Fruit fly (Drosophila melanogaster): ENCODE data around the gene CG11899.

CG11899 gene

dm6 chr3R:29207012-29207656 is 6.9 kb downstream of the CG11899 start (continued):
- TF ChIP-seq gcm2 (GFP tag; optimal IDR thresholded peaks at IDR 0.05), result no peak
- no peak for TF ChIP-seq mld (GFP tag; IDR thresholded peaks at IDR 0.05; ENCODE audit: partially characterized antibody)
- TF ChIP-seq CG10431 (GFP tag; optimal IDR thresholded peaks at IDR 0.05), result peak; percentile 34
- peak; percentile 85 for TF ChIP-seq Ets65A (GFP tag)
- TF ChIP-seq CG9609 (GFP tag; optimal IDR thresholded peaks at IDR 0.05), result no peak
- no peak for TF ChIP-seq Dad (GFP tag; optimal IDR thresholded peaks at IDR 0.05)
- peak; percentile 39 for TF ChIP-seq ATbp (GFP tag; optimal IDR thresholded peaks at IDR 0.05)
- TF ChIP-seq CG8924 (tag; optimal IDR thresholded peaks at IDR 0.05), result peak; percentile 65
- no peak for TF ChIP-seq sd (tag; optimal IDR thresholded peaks at IDR 0.05)
- no peak for TF ChIP-seq CG18011 (GFP tag; optimal IDR thresholded peaks at IDR 0.05)
- peak; percentile 70 for TF ChIP-seq ind (GFP tag; optimal IDR thresholded peaks at IDR 0.05)
- TF ChIP-seq Dek (tag; optimal IDR thresholded peaks at IDR 0.05), result peak; percentile 55
- peak; percentile 78 for TF ChIP-seq lmd (GFP tag; IDR thresholded peaks at IDR 0.05)
- peak; percentile 30 for TF ChIP-seq D19B (GFP tag; optimal IDR thresholded peaks at IDR 0.05)
- no peak for TF ChIP-seq YL-1 (GFP tag; optimal IDR thresholded peaks at IDR 0.05)
- no peak for TF ChIP-seq CG8290 (GFP tag; optimal IDR thresholded peaks at IDR 0.05)
- TF ChIP-seq CG8290 (tag; optimal IDR thresholded peaks at IDR 0.05), result peak in 1 of 2 experiments; percentile 13
- peak; percentile 76 for TF ChIP-seq CoRest (tag; optimal IDR thresholded peaks at IDR 0.05)
- peak; percentile 38; the same call in 1 of the 2 replicates for TF ChIP-seq E2f2 (GFP tag; IDR thresholded peaks at IDR 0.05)
- TF ChIP-seq phol (tag; optimal IDR thresholded peaks at IDR 0.05), result peak; percentile 60
- peak in 1 of 2 experiments; percentile 71 for TF ChIP-seq Hr51 (GFP tag; optimal IDR thresholded peaks at IDR 0.05)
- peak; percentile 73 for TF ChIP-seq B-H1 (GFP tag; IDR thresholded peaks at IDR 0.05)
- TF ChIP-seq jigr1 (GFP tag; IDR thresholded peaks at IDR 0.05), result no peak
- no peak for TF ChIP-seq psq (GFP tag; optimal IDR thresholded peaks at IDR 0.05)
- TF ChIP-seq CHES-1-like (GFP tag; optimal IDR thresholded peaks at IDR 0.05), result no peak
- peak; percentile 86 for TF ChIP-seq CG15269 (tag; optimal IDR thresholded peaks at IDR 0.05)
- TF ChIP-seq CG6272 (GFP tag; IDR thresholded peaks at IDR 0.05), result peak; percentile 40; the same call in 1 of the 2 replicates
- TF ChIP-seq Sox100B (GFP tag; optimal IDR thresholded peaks at IDR 0.05), result peak; percentile 57
- no peak for TF ChIP-seq gcm (GFP tag; optimal IDR thresholded peaks at IDR 0.05)
- peak; percentile 57 for TF ChIP-seq CG12659 (GFP tag; optimal IDR thresholded peaks at IDR 0.05)
- peak; percentile 69 for TF ChIP-seq CG14050 (GFP tag; IDR thresholded peaks at IDR 0.05)
- TF ChIP-seq Hsf (GFP tag; optimal IDR thresholded peaks at IDR 0.05), result peak; percentile 9
- peak; percentile 43 for TF ChIP-seq tin (GFP tag; optimal IDR thresholded peaks at IDR 0.05)
- TF ChIP-seq CG10959 (GFP tag; IDR thresholded peaks at IDR 0.05), result peak; percentile 32; the same call in 1 of the 2 replicates
- TF ChIP-seq CG6254 (GFP tag; optimal IDR thresholded peaks at IDR 0.05), result peak; percentile 28
- no peak for TF ChIP-seq Opbp (GFP tag; IDR thresholded peaks at IDR 0.05; ENCODE audit: partially characterized antibody)
- peak; percentile 80 for TF ChIP-seq fd3F (GFP tag; optimal IDR thresholded peaks at IDR 0.05)
- TF ChIP-seq CG11560 (tag; IDR thresholded peaks at IDR 0.05), result peak; percentile 26; the same call in 1 of the 3 replicates
- TF ChIP-seq ewg (GFP tag; optimal IDR thresholded peaks at IDR 0.05), result no peak
- no peak for TF ChIP-seq Bdp1 (GFP tag; optimal IDR thresholded peaks at IDR 0.05)
- no peak for TF ChIP-seq CG18476 (GFP tag; optimal IDR thresholded peaks at IDR 0.05)
- peak; percentile 75 for TF ChIP-seq lbe (GFP tag; optimal IDR thresholded peaks at IDR 0.05)
- no peak for TF ChIP-seq kay (GFP tag; optimal IDR thresholded peaks at IDR 0.05)
- peak; percentile 72; the same call in 3 of the 4 replicates for TF ChIP-seq Gug (GFP tag; IDR thresholded peaks at IDR 0.05)
- no peak for TF ChIP-seq ERR (GFP tag; optimal IDR thresholded peaks at IDR 0.05)
- TF ChIP-seq Deaf1 (tag; optimal IDR thresholded peaks at IDR 0.05), result peak; percentile 58
- peak; percentile 72 for TF ChIP-seq unpg (GFP tag; optimal IDR thresholded peaks at IDR 0.05)
- TF ChIP-seq CG12744 (GFP tag; optimal IDR thresholded peaks at IDR 0.05), result no peak
- peak; percentile 80 for TF ChIP-seq CG11504 (tag; optimal IDR thresholded peaks at IDR 0.05)
- TF ChIP-seq CG13424 (tag; optimal IDR thresholded peaks at IDR 0.05), result peak; percentile 77

All from whole organism, embryonic.